Worm (Caenorhabditis elegans) whole organism, L3 larva: ENCODE results near the gene srg-13.

Experiments used
- ZK546.5 ChIP-seq: sonication (generic microtip); optimal IDR thresholded peaks from 2 replicates; lab custom pipeline; 2017; ENCODE audit warnings: missing biosample characterization, missing genetic modification characterization
- aly-2 ChIP-seq: fragments of 150-350 bp; optimal IDR thresholded peaks from 2 replicates; lab custom pipeline; 2014; ENCODE audit warnings: missing biosample characterization, missing genetic modification characterization
- ama-1 ChIP-seq: fragments of 150-350 bp; optimal IDR thresholded peaks from 2 replicates; lab custom pipeline; 2018
- ceh-16 ChIP-seq: sonication (generic microtip); optimal IDR thresholded peaks from 2 replicates; lab custom pipeline; 2017; ENCODE audit warnings: missing biosample characterization, missing genetic modification characterization
- ceh-28 ChIP-seq: fragments of 150-350 bp; optimal IDR thresholded peaks from 2 replicates; lab custom pipeline; 2014; ENCODE audit warnings: missing biosample characterization, missing genetic modification reagents, missing genetic modification characterization
- ceh-82 ChIP-seq: fragments of 150-350 bp; optimal IDR thresholded peaks from 2 replicates; lab custom pipeline; 2014; ENCODE audit warnings: missing biosample characterization, missing genetic modification characterization
- ceh-9 ChIP-seq: sonication (generic microtip); optimal IDR thresholded peaks from 2 replicates; lab custom pipeline; 2018; ENCODE audit warnings: missing biosample characterization, missing genetic modification characterization
- daf-12 ChIP-seq: fragments of 150-350 bp; optimal IDR thresholded peaks from 2 replicates; lab custom pipeline; 2014; ENCODE audit warnings: missing biosample characterization, missing genetic modification reagents, missing genetic modification characterization
- egl-27 ChIP-seq: sonication (generic microtip); optimal IDR thresholded peaks from 4 replicates; lab custom pipeline; 2017; ENCODE audit warnings: missing biosample characterization, missing genetic modification reagents, missing genetic modification characterization
- egl-5 ChIP-seq: fragments of 150-350 bp; optimal IDR thresholded peaks from 2 replicates; lab custom pipeline; 2017; ENCODE audit warnings: missing biosample characterization, missing genetic modification reagents, missing genetic modification characterization, inconsistent platforms
- elt-1 ChIP-seq: fragments of 150-350 bp; optimal IDR thresholded peaks from 2 replicates; lab custom pipeline; 2014; ENCODE audit warnings: missing biosample characterization, missing genetic modification characterization
- elt-2 ChIP-seq: sonication (generic microtip); optimal IDR thresholded peaks from 2 replicates; lab custom pipeline; 2016; ENCODE audit warnings: missing genetic modification reagents, mild to moderate bottlenecking, missing genetic modification characterization, missing compliant biosample characterization
- elt-3 ChIP-seq, 3 experiments: fragments of 150-350 bp in 1 of 3; sonication (generic microtip) in 2 of 3; optimal IDR thresholded peaks; 2 replicates in 2 of 3; 4 replicates in 1 of 3; lab custom pipeline; 2014 to 2017; ENCODE audit warnings: missing biosample characterization in 3 of 3, missing genetic modification characterization in 3 of 3
- eor-1 ChIP-seq, 2 experiments: fragments of 150-350 bp; optimal IDR thresholded peaks; 2 replicates each; lab custom pipeline; 2014 to 2018; ENCODE audit warnings: missing biosample characterization in 2 of 2, missing genetic modification characterization in 2 of 2
- fkh-10 ChIP-seq: sonication (generic microtip); optimal IDR thresholded peaks from 2 replicates; lab custom pipeline; 2017; ENCODE audit warnings: missing biosample characterization, missing genetic modification reagents, missing genetic modification characterization
- fkh-2 ChIP-seq: fragments of 150-350 bp; optimal IDR thresholded peaks from 2 replicates; lab custom pipeline; 2014; ENCODE audit warnings: missing biosample characterization, missing genetic modification reagents, missing genetic modification characterization
- jun-1 ChIP-seq: fragments of 150-350 bp; optimal IDR thresholded peaks from 2 replicates; lab custom pipeline; 2014; ENCODE audit warnings: missing biosample characterization, missing genetic modification reagents, missing genetic modification characterization
- lin-15B ChIP-seq: fragments of 150-350 bp; optimal IDR thresholded peaks from 2 replicates; lab custom pipeline; 2014; ENCODE audit warnings: missing biosample characterization, missing genetic modification characterization
- lin-39 ChIP-seq: fragments of 150-350 bp; optimal IDR thresholded peaks from 2 replicates; lab custom pipeline; 2018; ENCODE audit warnings: missing biosample characterization, missing genetic modification reagents, missing genetic modification characterization
- lsy-12 ChIP-seq: sonication (generic microtip); optimal IDR thresholded peaks from 2 replicates; lab custom pipeline; 2016; ENCODE audit warnings: mild to moderate bottlenecking, missing genetic modification characterization, missing compliant biosample characterization
- mdl-1 ChIP-seq: fragments of 150-350 bp; optimal IDR thresholded peaks from 2 replicates; lab custom pipeline; 2014; ENCODE audit warnings: missing biosample characterization, missing genetic modification characterization
- mml-1 ChIP-seq: fragments of 150-350 bp; sonication (generic microtip); optimal IDR thresholded peaks from 3 replicates; lab custom pipeline; 2014; ENCODE audit warnings: missing biosample characterization, missing genetic modification characterization
- nhr-11 ChIP-seq: fragments of 150-350 bp; optimal IDR thresholded peaks from 2 replicates; lab custom pipeline; 2014; ENCODE audit warnings: missing biosample characterization, missing genetic modification characterization
- nhr-12 ChIP-seq: fragments of 150-350 bp; optimal IDR thresholded peaks from 2 replicates; lab custom pipeline; 2014; ENCODE audit warnings: missing biosample characterization, missing genetic modification characterization
- nhr-23 ChIP-seq: fragments of 150-350 bp; optimal IDR thresholded peaks from 2 replicates; lab custom pipeline; 2014; ENCODE audit warnings: missing biosample characterization, missing genetic modification reagents, missing genetic modification characterization
- nhr-237 ChIP-seq: fragments of 150-350 bp; optimal IDR thresholded peaks from 2 replicates; lab custom pipeline; 2014; ENCODE audit warnings: missing biosample characterization, missing genetic modification characterization
- nhr-25 ChIP-seq: sonication (generic microtip); optimal IDR thresholded peaks from 2 replicates; lab custom pipeline; 2017; ENCODE audit warnings: missing biosample characterization, missing genetic modification characterization
- nhr-43 ChIP-seq: sonication (generic microtip); optimal IDR thresholded peaks from 2 replicates; lab custom pipeline; 2016; ENCODE audit warnings: mild to moderate bottlenecking, missing genetic modification characterization, missing compliant biosample characterization; ENCODE audit not compliant: poor library complexity, severe bottlenecking
- nhr-67 ChIP-seq: fragments of 150-350 bp; optimal IDR thresholded peaks from 2 replicates; lab custom pipeline; 2014; ENCODE audit warnings: missing biosample characterization, missing genetic modification characterization
- nhr-76 ChIP-seq: fragments of 150-350 bp; sonication (generic microtip); optimal IDR thresholded peaks from 5 replicates; lab custom pipeline; 2014; ENCODE audit warnings: missing biosample characterization, missing genetic modification characterization
- pha-4 ChIP-seq: fragments of 150-350 bp; optimal IDR thresholded peaks from 2 replicates; lab custom pipeline; 2014; ENCODE audit warnings: missing biosample characterization, missing genetic modification reagents, missing genetic modification characterization
- pqm-1 ChIP-seq: fragments of 150-350 bp; optimal IDR thresholded peaks from 2 replicates; lab custom pipeline; 2017; ENCODE audit warnings: missing biosample characterization, missing genetic modification characterization, inconsistent platforms
- sea-2 ChIP-seq: fragments of 150-350 bp; sonication (generic microtip); optimal IDR thresholded peaks from 4 replicates; lab custom pipeline; 2014; ENCODE audit warnings: missing biosample characterization, missing genetic modification reagents, missing genetic modification characterization
- skn-1 ChIP-seq: fragments of 150-350 bp; optimal IDR thresholded peaks from 2 replicates; lab custom pipeline; 2014; ENCODE audit warnings: missing biosample characterization, missing genetic modification characterization
- snpc-4 ChIP-seq: fragments of 150-350 bp; optimal IDR thresholded peaks from 2 replicates; lab custom pipeline; 2014; ENCODE audit warnings: missing biosample characterization, missing genetic modification characterization
- tbx-2 ChIP-seq: sonication (generic microtip); optimal IDR thresholded peaks from 2 replicates; lab custom pipeline; 2016; ENCODE audit warnings: mild to moderate bottlenecking, missing genetic modification characterization, missing compliant biosample characterization
- unc-39 ChIP-seq: sonication (generic microtip); optimal IDR thresholded peaks from 4 replicates; lab custom pipeline; 2017; ENCODE audit warnings: missing biosample characterization, missing genetic modification characterization
- zag-1 ChIP-seq: fragments of 150-350 bp; optimal IDR thresholded peaks from 2 replicates; lab custom pipeline; 2014; ENCODE audit warnings: missing biosample characterization, missing genetic modification characterization
- ztf-11 ChIP-seq: fragments of 150-350 bp; optimal IDR thresholded peaks from 2 replicates; lab custom pipeline; 2014; ENCODE audit warnings: missing biosample characterization, missing genetic modification characterization
- ztf-4 ChIP-seq: fragments of 150-350 bp; optimal IDR thresholded peaks from 2 replicates; lab custom pipeline; 2014; ENCODE audit warnings: missing biosample characterization, missing genetic modification characterization

The srg-13 gene

DNA sequence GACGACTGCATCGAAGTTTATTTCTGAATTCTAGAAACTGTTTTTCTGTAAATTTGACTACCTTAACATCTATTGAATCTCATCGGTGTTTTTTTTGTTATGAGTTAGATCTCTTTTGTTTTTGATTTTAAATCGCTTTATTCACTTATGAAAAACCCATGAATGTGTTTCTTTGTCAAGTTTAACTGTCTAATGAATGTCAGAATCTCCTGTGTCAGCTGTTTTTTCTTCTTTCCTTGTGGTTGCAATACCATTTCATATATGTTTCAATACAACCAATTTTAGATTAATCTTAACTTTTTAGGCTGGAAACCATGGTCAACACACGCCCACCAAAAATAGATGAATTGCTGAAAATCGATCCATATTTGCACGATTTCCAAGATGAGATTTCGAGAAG is 23.0 kb downstream of the srg-13 start, which contains the start of gene T04A8.7:
Gene T04A8.7, plus strand, starts transcription at position 301 of the 400 bp plus-strand sequence.
- TF ChIP-seq elt-1 (tag; lab: Kevin White, UChicago) (no peak), sea-2 (GFP tag; lab: Kevin White, UChicago) (no peak), eor-1 (tag; optimal IDR thresholded peaks at IDR 0.05; lab: Kevin White, UChicago) (no peak), pha-4 (no peak), ama-1 (lab: Kevin White, UChicago) (no peak), aly-2 (tag; lab: Kevin White, UChicago) (no peak), ZK546.5 (tag; lab: Kevin White, UChicago) (no peak), pqm-1 (tag; lab: Kevin White, UChicago) (no peak), tbx-2 (tag; lab: Kevin White, UChicago) (no peak), fkh-10 (GFP tag; lab: Kevin White, UChicago) (no peak), ceh-82 (tag; lab: Kevin White, UChicago) (no peak), lsy-12 (no peak), snpc-4 (no peak), ceh-16 (no peak), nhr-67 (tag; lab: Kevin White, UChicago) (no peak)
- TF ChIP-seq, all 47 proteins: peak for 0

DNA sequence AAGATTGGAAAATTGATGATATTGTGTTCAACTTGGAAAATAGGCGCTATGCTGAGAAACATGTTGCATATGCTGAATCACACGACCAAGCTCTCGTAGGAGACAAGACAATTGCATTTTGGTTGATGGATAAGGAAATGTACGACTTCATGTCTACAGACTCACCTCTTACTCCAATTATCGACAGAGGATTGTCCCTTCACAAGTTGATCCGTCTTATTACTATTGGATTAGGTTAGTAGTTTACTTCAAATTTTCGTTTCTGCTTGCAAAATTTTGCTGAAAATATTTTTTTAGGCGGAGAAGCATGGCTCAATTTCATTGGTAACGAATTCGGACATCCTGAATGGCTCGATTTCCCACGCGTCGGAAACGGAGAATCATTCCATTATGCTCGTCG is 24.9 kb downstream of the srg-13 start:
- TF ChIP-seq ceh-16 (no peak), daf-12 (no peak), eor-1 (tag; optimal IDR thresholded peaks at IDR 0.05; lab: Kevin White, UChicago) (no peak), ztf-4 (no peak), egl-27 (tag; lab: Kevin White, UChicago) (no peak), nhr-11 (tag; lab: Kevin White, UChicago) (no peak), ama-1 (lab: Kevin White, UChicago) (no peak), elt-2 (tag; lab: Kevin White, UChicago) (no peak), ceh-28 (tag; lab: Kevin White, UChicago) (no peak), nhr-237 (tag; lab: Kevin White, UChicago) (no peak), mml-1 (tag; lab: Kevin White, UChicago) (no peak), pha-4 (no peak), snpc-4 (no peak), skn-1 (no peak), nhr-76 (tag; lab: Kevin White, UChicago) (no peak), nhr-25 (no peak), lin-39 (no peak), nhr-67 (tag; lab: Kevin White, UChicago) (no peak), lin-15B (no peak), ztf-11 (no peak)

DNA sequence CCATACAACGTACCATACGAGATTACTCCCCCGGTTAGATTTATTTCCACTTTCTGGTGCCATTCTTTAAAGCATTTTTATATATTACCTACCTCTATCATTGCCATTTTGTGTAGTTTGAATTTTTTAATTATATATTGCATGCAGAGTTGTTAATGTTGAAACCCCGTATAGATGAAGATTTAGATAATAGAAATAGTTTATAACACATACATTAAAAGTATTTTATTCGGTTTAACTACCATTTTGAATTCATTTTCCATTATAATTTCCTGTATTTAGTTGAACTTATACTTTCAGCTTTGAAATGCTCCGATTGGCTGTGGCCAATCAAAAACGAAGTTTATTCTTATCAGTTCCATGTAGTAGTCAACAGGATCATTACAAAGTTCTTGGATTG is 25.8 kb downstream of the srg-13 start, which contains the start of gene dnj-18:
Gene dnj-18, plus strand, starts transcription at position 301 of the 400 bp plus-strand sequence.
- TF ChIP-seq fkh-2 (tag; lab: Kevin White, UChicago) (no peak), ceh-16 (no peak), tbx-2 (tag; lab: Kevin White, UChicago) (no peak), elt-1 (tag; lab: Kevin White, UChicago) (no peak), eor-1 (tag; optimal IDR thresholded peaks at IDR 0.05; lab: Kevin White, UChicago) (no peak), elt-3 (tag; optimal IDR thresholded peaks at IDR 0.05; lab: Kevin White, UChicago) (no peak), zag-1 (tag; lab: Kevin White, UChicago) (no peak), nhr-76 (tag; lab: Kevin White, UChicago) (no peak), ceh-9 (no peak), pha-4 (no peak), nhr-67 (tag; lab: Kevin White, UChicago) (no peak), ama-1 (lab: Kevin White, UChicago) (no peak), nhr-11 (tag; lab: Kevin White, UChicago) (no peak), nhr-43 (no peak), jun-1 (tag; lab: Kevin White, UChicago) (no peak)

DNA sequence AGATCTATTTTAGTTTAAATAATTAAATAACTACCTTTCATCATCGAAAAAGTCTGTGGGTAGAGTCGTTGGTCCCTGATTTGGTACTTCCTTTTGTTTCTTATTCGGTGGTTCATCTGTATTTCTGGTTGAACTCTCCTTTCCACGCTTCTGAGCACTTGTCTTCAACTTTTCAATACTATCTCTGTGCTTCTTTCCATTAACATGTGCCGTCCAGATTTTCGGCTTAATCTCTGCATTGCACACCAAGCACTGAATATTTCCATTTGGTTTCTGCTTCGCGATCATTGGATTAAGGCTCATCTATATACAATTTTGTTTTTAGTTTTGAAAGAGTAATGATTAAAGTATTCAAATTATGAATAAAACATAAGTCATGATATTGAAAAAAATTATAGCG is 27.9 kb downstream of the srg-13 start, which contains the start of gene sel-13:
Gene sel-13, minus strand, starts transcription at position 303 of the 400 bp plus-strand sequence.
- no peak for TF ChIP-seq egl-5
- no peak for TF ChIP-seq sea-2 (GFP tag; lab: Kevin White, UChicago)
- TF ChIP-seq nhr-12 (tag; lab: Kevin White, UChicago) = no peak
- no peak for TF ChIP-seq pqm-1 (tag; lab: Kevin White, UChicago)
- no peak for TF ChIP-seq egl-27 (tag; lab: Kevin White, UChicago)
- TF ChIP-seq aly-2 (tag; lab: Kevin White, UChicago) = no peak
- TF ChIP-seq lsy-12 = no peak
- no peak for TF ChIP-seq elt-3 (tag; optimal IDR thresholded peaks at IDR 0.05; lab: Kevin White, UChicago)
- no peak for TF ChIP-seq unc-39 (tag; lab: Kevin White, UChicago)
- no peak for TF ChIP-seq nhr-23 (tag; lab: Kevin White, UChicago)
- TF ChIP-seq pha-4 = no peak
- TF ChIP-seq ztf-4 = no peak
- no peak for TF ChIP-seq elt-1 (tag; lab: Kevin White, UChicago)
- TF ChIP-seq ZK546.5 (tag; lab: Kevin White, UChicago) = no peak
- TF ChIP-seq mdl-1 (tag; lab: Kevin White, UChicago) = no peak
- TF ChIP-seq ztf-11 = no peak
- TF ChIP-seq nhr-43 = no peak
